Fruit fly (Drosophila melanogaster) whole organism, wandering third instar larva: ENCODE measurements around the gene her.

Experiments
- Abd-B ChIP-seq: fragments of >200 bp; optimal IDR thresholded peaks from 2 replicates; lab custom pipeline; 2017; ENCODE audit warnings: missing biosample characterization, missing genetic modification characterization
- CG32264 ChIP-seq: fragments of 200-800 bp; sonication (Bioruptor generic); optimal IDR thresholded peaks from 2 replicates; lab custom pipeline; 2016; ENCODE audit warnings: missing biosample characterization, missing genetic modification characterization
- Dfd ChIP-seq: fragments of >200 bp; optimal IDR thresholded peaks from 2 replicates; lab custom pipeline; 2017; ENCODE audit warnings: missing biosample characterization, missing genetic modification characterization
- Dif ChIP-seq: fragments of 200-275, 200-300 bp; sonication (Bioruptor generic); optimal IDR thresholded peaks from 2 replicates; lab custom pipeline; 2018; ENCODE audit warnings: missing biosample characterization, missing genetic modification characterization; ENCODE audit not compliant: partially characterized antibody
- GATAd ChIP-seq: sonication (Bioruptor generic); optimal IDR thresholded peaks from 2 replicates; lab custom pipeline; 2016; ENCODE audit warnings: missing biosample characterization, missing genetic modification characterization
- HLH106 ChIP-seq: fragments of 200-800 bp; optimal IDR thresholded peaks from 3 replicates; lab custom pipeline; 2019; ENCODE audit warnings: missing biosample characterization, mild to moderate bottlenecking, missing genetic modification characterization, moderate library complexity
- Hnf4 ChIP-seq: fragments of 200-800 bp; sonication (Bioruptor generic); optimal IDR thresholded peaks from 2 replicates; lab custom pipeline; 2016; ENCODE audit warnings: missing biosample characterization, mild to moderate bottlenecking, missing genetic modification characterization
- Hr78 ChIP-seq: fragments of >200 bp; optimal IDR thresholded peaks from 2 replicates; lab custom pipeline; 2017; ENCODE audit warnings: missing biosample characterization, missing genetic modification characterization
- Hr83 ChIP-seq: fragments of 200-300 bp; sonication (Bioruptor generic); optimal IDR thresholded peaks from 2 replicates; lab custom pipeline; 2016; ENCODE audit warnings: missing biosample characterization, mild to moderate bottlenecking, missing genetic modification characterization, moderate library complexity; ENCODE audit not compliant: poor library complexity, severe bottlenecking
- Jra ChIP-seq: sonication (Bioruptor generic); optimal IDR thresholded peaks from 2 replicates; lab custom pipeline; 2016; ENCODE audit warnings: missing biosample characterization, missing genetic modification characterization
- Mio ChIP-seq: sonication (Bioruptor generic); optimal IDR thresholded peaks from 2 replicates; lab custom pipeline; 2016; ENCODE audit warnings: missing biosample characterization, missing genetic modification characterization
- Myc ChIP-seq: fragments of >200 bp; optimal IDR thresholded peaks from 2 replicates; lab custom pipeline; 2017
- N ChIP-seq: fragments of >200 bp; optimal IDR thresholded peaks from 2 replicates; lab custom pipeline; 2018; ENCODE audit warnings: missing biosample characterization, missing external identifiers, missing genetic modification characterization
- OdsH ChIP-seq: fragments of 200-800 bp; sonication (Bioruptor generic); optimal IDR thresholded peaks from 2 replicates; lab custom pipeline; 2016; ENCODE audit warnings: missing biosample characterization, mild to moderate bottlenecking, missing genetic modification characterization
- Rel ChIP-seq, 2 experiments: fragments of 200-800 bp; sonication (Bioruptor generic) in 1 of 2; optimal IDR thresholded peaks; 2 replicates in 1 of 2; 3 replicates in 1 of 2; lab custom pipeline; 2016 to 2019; ENCODE audit warnings: mild to moderate bottlenecking in 2 of 2, missing biosample characterization in 2 of 2, missing genetic modification characterization in 2 of 2, moderate library complexity in 1 of 2
- Vsx2 ChIP-seq: fragments of 200-300, 225-300 bp; sonication (Bioruptor generic); optimal IDR thresholded peaks from 2 replicates; lab custom pipeline; 2018; ENCODE audit warnings: missing biosample characterization, missing genetic modification characterization; ENCODE audit not compliant: partially characterized antibody
- br ChIP-seq: fragments of 200-800 bp; sonication (Bioruptor generic); optimal IDR thresholded peaks from 2 replicates; lab custom pipeline; 2016; ENCODE audit warnings: missing biosample characterization, missing genetic modification characterization
- brk ChIP-seq: fragments of 200-800 bp; sonication (Bioruptor generic); optimal IDR thresholded peaks from 2 replicates; lab custom pipeline; 2016; ENCODE audit warnings: missing biosample characterization, mild to moderate bottlenecking, missing genetic modification characterization
- dl ChIP-seq, 2 experiments: fragments of 175-275, 200-275 bp in 1 of 2; fragments of 200-275 bp in 1 of 2; sonication (Bioruptor generic); optimal IDR thresholded peaks; lab custom pipeline; 2018; ENCODE audit warnings: mild to moderate bottlenecking in 2 of 2, missing biosample characterization in 2 of 2, missing genetic modification characterization in 2 of 2, moderate library complexity in 2 of 2; ENCODE audit not compliant: partially characterized antibody in 2 of 2, insufficient read depth in 1 of 2
- dmrt93B ChIP-seq: fragments of 200-800 bp; sonication (Bioruptor generic); optimal IDR thresholded peaks from 2 replicates; lab custom pipeline; 2018; ENCODE audit warnings: missing biosample characterization, mild to moderate bottlenecking, missing genetic modification characterization
- dsf ChIP-seq: sonication (Bioruptor generic); optimal IDR thresholded peaks from 2 replicates; lab custom pipeline; 2016; ENCODE audit warnings: missing biosample characterization, missing genetic modification characterization, borderline replicate concordance
- foxo ChIP-seq, 2 experiments: fragments of 200-800 bp; sonication (Bioruptor generic); optimal IDR thresholded peaks; 2 replicates in 1 of 2; 3 replicates in 1 of 2; lab custom pipeline; 2016 to 2017; ENCODE audit warnings: missing biosample characterization in 2 of 2, missing genetic modification characterization in 2 of 2
- fru ChIP-seq: fragments of 200-800 bp; sonication (Bioruptor generic); optimal IDR thresholded peaks from 3 replicates; lab custom pipeline; 2016; ENCODE audit warnings: missing biosample characterization, mild to moderate bottlenecking, missing genetic modification characterization
- h ChIP-seq: fragments of 200-800 bp; sonication (Bioruptor generic); optimal IDR thresholded peaks from 3 replicates; lab custom pipeline; 2016; ENCODE audit warnings: missing biosample characterization, mild to moderate bottlenecking, missing genetic modification characterization
- lola ChIP-seq: fragments of >200 bp; optimal IDR thresholded peaks from 2 replicates; lab custom pipeline; 2017; ENCODE audit warnings: missing biosample characterization, missing genetic modification characterization
- pan ChIP-seq: fragments of >200 bp; optimal IDR thresholded peaks from 2 replicates; lab custom pipeline; 2017
- psq ChIP-seq: fragments of 200-800 bp; sonication (Bioruptor generic); optimal IDR thresholded peaks from 3 replicates; lab custom pipeline; 2017; ENCODE audit warnings: missing biosample characterization, mild to moderate bottlenecking, missing genetic modification characterization, moderate library complexity
- rgr ChIP-seq: fragments of 200-800 bp; sonication (Bioruptor generic); optimal IDR thresholded peaks from 3 replicates; lab custom pipeline; 2016; ENCODE audit warnings: missing biosample characterization, mild to moderate bottlenecking, missing genetic modification characterization
- sage ChIP-seq: fragments of 200-800 bp; sonication (Bioruptor generic); optimal IDR thresholded peaks from 2 replicates; lab custom pipeline; 2016; ENCODE audit warnings: missing biosample characterization, mild to moderate bottlenecking, missing genetic modification characterization
- sv ChIP-seq: fragments of 200-800 bp; sonication (Bioruptor generic); optimal IDR thresholded peaks from 3 replicates; lab custom pipeline; 2016; ENCODE audit warnings: missing biosample characterization, missing genetic modification characterization
- tai ChIP-seq: sonication (Bioruptor generic); optimal IDR thresholded peaks from 2 replicates; lab custom pipeline; 2016; ENCODE audit warnings: missing biosample characterization, missing genetic modification characterization
- woc ChIP-seq: sonication (Bioruptor generic); optimal IDR thresholded peaks from 2 replicates; lab custom pipeline; 2016; ENCODE audit warnings: missing biosample characterization, mild to moderate bottlenecking, missing genetic modification characterization

The her gene

DNA sequence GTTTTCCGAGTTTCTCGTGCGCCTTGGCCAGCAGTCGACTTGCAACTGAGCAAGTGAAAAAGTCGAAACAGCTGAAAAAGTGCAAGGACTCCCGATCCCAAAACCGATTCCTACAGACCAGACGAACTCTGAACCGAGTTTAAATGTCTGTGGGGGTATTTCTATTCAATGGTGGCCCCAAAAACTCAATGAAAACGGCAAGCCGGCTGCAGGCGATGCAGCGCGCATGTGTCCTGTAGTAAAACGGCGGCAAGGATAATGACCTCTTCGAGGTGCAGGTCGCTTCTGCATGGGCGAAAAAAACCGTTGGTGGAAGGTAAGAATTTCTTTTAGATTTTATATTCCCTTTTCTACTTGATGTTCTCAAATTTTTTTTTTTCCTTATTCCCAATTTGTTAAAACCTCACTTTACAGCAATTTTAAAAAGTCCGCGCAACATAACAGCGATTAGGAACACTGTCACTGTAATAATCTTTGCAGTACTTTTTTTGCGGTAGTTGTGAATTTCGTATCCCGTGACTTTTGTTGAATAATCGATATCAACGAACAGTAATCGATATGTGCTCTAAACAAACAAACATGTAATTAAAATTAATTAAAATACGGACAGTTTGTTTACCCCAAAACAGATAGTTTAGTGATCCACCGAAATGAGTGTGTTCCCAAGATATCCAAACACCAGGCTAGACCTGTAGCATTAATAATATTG lies at the start of gene her, which contains the start of gene Trpgamma:
Gene her (plus strand): TSS at position 535 of the 709 bp plus-strand sequence.
Gene Trpgamma (minus strand): TSS at position 51 of the 709 bp plus-strand sequence.
- peak; percentile 38 for TF ChIP-seq CG32264 (GFP tag; lab: Kevin White, UChicago)
- TF ChIP-seq tai (GFP tag; lab: Kevin White, UChicago), result peak; percentile 70
- TF ChIP-seq fru (GFP tag; lab: Kevin White, UChicago), result peak; percentile 23
- TF ChIP-seq woc (GFP tag; lab: Kevin White, UChicago), result peak; percentile 11
- TF ChIP-seq Dif (GFP tag; lab: Kevin White, UChicago), result no peak
- TF ChIP-seq h, result no peak
- no peak for TF ChIP-seq sv
- peak; percentile 72 for TF ChIP-seq Hnf4
- no peak for TF ChIP-seq br
- no peak for TF ChIP-seq Vsx2 (GFP tag; lab: Kevin White, UChicago)
- TF ChIP-seq Dfd (GFP tag; lab: Kevin White, UChicago), result no peak
- TF ChIP-seq dmrt93B (GFP tag; lab: Kevin White, UChicago), result no peak
- TF ChIP-seq rgr (GFP tag; lab: Kevin White, UChicago), result peak; percentile 55
- TF ChIP-seq GATAd (GFP tag; lab: Kevin White, UChicago), result no peak
- TF ChIP-seq Abd-B (GFP tag; lab: Kevin White, UChicago), result no peak
- TF ChIP-seq Rel (GFP tag; optimal IDR thresholded peaks at IDR 0.05; lab: Kevin White, UChicago), result no peak
- TF ChIP-seq Rel (tag; optimal IDR thresholded peaks at IDR 0.05; lab: Kevin White, UChicago), result no peak
- TF ChIP-seq Mio (GFP tag; lab: Kevin White, UChicago), result no peak
- TF ChIP-seq dsf, result no peak
- peak; percentile 25 for TF ChIP-seq Hr83 (GFP tag; lab: Kevin White, UChicago)
- peak; percentile 63 for TF ChIP-seq sage (GFP tag; lab: Kevin White, UChicago)
- TF ChIP-seq OdsH, result peak; percentile 28
- peak in 1 of 2 experiments; percentile 36 for TF ChIP-seq foxo (GFP tag; optimal IDR thresholded peaks at IDR 0.05; lab: Kevin White, UChicago)
- TF ChIP-seq N, result no peak
- no peak for TF ChIP-seq lola

DNA sequence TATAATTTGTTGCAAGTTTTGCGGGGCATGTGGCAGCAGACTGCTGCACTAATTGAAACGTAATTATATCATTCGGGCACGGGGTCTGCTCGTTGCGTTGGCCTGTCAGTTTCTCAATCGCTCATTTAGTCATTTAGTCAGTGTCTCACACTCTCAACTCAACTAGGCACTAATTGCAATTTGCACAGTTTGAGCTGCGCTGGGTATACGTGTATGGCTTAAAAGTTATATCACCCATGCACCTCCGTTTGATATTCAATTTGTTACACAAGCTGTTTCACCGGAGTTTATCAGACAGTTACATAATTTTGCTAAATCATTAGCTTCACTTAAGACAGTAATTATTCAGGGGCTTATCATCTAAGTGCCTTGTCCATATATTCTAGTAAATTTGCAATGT lies 49.0 kb upstream of the her start:
- TF ChIP-seq pan (lab: Kevin White, UChicago) (no peak), fru (GFP tag; lab: Kevin White, UChicago) (no peak), foxo (GFP tag; optimal IDR thresholded peaks at IDR 0.05; lab: Kevin White, UChicago) (no peak), Hr78 (GFP tag; lab: Kevin White, UChicago) (no peak), Jra (no peak), rgr (GFP tag; lab: Kevin White, UChicago) (no peak), h (no peak), Myc (lab: Kevin White, UChicago) (no peak)

DNA sequence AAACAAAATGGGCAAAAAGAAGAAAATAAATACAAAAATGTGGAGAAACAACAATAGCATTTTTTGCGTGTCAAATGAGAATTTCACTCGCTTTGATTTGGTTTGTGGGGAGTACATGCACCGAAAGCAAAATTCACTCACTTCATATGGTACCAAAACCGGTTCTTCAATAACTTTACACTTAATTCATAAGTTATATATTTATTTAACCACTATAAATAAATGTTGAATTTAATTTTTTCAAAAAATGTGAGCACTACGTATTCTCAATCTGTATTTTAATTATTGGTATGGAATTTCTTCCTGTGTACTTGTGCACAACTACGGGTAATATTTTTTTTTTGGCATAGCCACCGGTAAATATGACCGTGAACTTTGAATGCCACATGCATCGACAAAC lies 47.8 kb upstream of the her start:
- TF ChIP-seq OdsH, result peak; percentile 35
- no peak for TF ChIP-seq Hr83 (GFP tag; lab: Kevin White, UChicago)
- TF ChIP-seq rgr (GFP tag; lab: Kevin White, UChicago), result peak; percentile 10
- TF ChIP-seq N, result no peak
- TF ChIP-seq h, result peak; percentile 11

DNA sequence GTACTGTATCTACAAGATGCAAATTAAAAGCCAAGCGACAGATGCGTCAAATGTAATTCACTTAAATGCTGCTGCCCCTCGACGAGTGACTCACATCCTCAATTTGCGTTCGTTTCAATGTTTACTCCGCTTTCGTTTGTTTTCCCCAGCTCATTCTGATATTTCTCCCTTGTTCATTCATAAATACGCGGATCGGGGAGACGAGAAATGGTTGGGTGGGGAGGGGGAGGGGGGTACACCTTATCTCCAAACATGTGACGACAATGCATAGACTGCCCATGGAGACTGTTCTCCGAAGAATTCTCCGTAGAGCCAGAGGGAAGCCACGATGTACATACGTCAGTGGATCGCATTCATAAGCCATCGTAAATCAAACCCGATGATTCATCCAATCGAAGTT lies 39.6 kb upstream of the her start:
- TF ChIP-seq dl (GFP tag; optimal IDR thresholded peaks at IDR 0.05; lab: Kevin White, UChicago; ENCODE audit: insufficient read depth in 1 of 2, partially characterized antibody in 2 of 2), result no peak
- TF ChIP-seq h, result no peak
- TF ChIP-seq CG32264 (GFP tag; lab: Kevin White, UChicago), result no peak
- no peak for TF ChIP-seq Rel (GFP tag; optimal IDR thresholded peaks at IDR 0.05; lab: Kevin White, UChicago)
- TF ChIP-seq Rel (tag; optimal IDR thresholded peaks at IDR 0.05; lab: Kevin White, UChicago), result peak; percentile 20
- no peak for TF ChIP-seq Myc (lab: Kevin White, UChicago)
- TF ChIP-seq dmrt93B (GFP tag; lab: Kevin White, UChicago), result no peak
- TF ChIP-seq Vsx2 (GFP tag; lab: Kevin White, UChicago), result no peak
- TF ChIP-seq psq (GFP tag; lab: Kevin White, UChicago), result peak; percentile 55
- TF ChIP-seq, all 38 proteins: peak for 2

DNA sequence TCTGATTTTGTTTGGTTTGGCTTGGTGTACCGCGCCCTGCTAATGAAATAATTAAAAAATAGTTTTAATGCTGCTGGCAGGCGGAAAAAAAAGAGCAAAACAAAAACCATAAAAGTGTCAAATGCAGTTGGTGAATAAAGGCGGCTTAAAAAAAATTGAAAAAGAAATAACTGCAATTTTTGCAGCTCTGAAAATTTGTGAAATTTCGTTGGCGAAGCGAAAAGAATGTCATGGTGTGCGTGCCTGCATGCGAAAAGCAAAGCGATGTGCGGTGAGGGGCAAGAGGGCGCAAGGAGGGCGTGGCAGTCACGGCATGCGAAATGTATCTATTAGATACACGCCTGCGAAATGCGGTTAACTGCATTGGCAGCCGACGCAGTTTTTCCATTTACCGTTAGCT lies 38.6 kb upstream of the her start:
- no peak for TF ChIP-seq GATAd (GFP tag; lab: Kevin White, UChicago)
- no peak for TF ChIP-seq OdsH
- TF ChIP-seq Dif (GFP tag; lab: Kevin White, UChicago), result no peak
- no peak for TF ChIP-seq Hr78 (GFP tag; lab: Kevin White, UChicago)
- no peak for TF ChIP-seq lola
- no peak for TF ChIP-seq Myc (lab: Kevin White, UChicago)
- no peak for TF ChIP-seq HLH106
- no peak for TF ChIP-seq brk (GFP tag; lab: Kevin White, UChicago)
- no peak for TF ChIP-seq Hr83 (GFP tag; lab: Kevin White, UChicago)
